Fruit fly (Drosophila melanogaster): Measurements from ENCODE around the gene CG33500.

Gene CG33500

DNA sequence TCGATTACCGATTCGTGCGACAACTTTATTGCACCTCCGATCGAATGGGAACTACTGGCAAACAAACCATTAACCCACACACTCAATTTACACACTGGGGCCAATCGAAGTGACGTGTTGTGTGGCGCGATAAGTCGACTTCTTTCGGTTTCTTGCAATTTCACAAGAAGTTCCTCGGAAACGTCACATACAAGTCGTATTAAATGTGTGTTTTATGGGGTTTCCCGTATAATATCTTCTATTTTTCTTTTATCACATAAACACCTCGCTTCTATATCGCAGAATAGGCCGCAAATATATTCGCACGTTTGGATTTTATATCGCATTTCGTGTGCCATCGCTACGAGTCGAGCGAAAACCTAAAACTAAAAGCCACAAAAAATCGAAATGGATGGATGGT lies 21.3 kb downstream of the CG33500 start:
- no peak for TF ChIP-seq fd96Ca (GFP tag; IDR thresholded peaks at IDR 0.05)
- no peak for TF ChIP-seq CG12605 (GFP tag; IDR thresholded peaks at IDR 0.05)
- TF ChIP-seq CG13204 (GFP tag; optimal IDR thresholded peaks at IDR 0.05): no peak

DNA sequence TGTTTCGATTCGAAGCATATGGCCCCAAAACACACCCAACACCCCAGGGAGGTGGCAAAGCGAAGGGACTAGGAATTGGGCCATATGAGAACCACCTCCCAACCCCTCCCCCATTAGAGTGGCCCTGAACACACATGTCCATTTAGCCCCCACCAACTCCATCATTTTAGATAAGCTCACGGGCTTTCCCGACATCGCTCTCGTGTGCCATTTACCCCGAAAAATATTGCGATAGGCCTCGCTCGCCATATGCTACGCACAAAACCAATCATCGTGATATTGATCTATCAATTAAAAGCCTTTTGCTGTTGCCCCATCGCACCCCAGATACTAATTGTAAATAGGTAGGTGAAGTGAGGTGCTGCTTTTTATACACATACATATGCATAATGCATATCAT lies 21.9 kb downstream of the CG33500 start:
- TF ChIP-seq CG13204 (GFP tag; optimal IDR thresholded peaks at IDR 0.05) (no peak), Pif1B (GFP tag; optimal IDR thresholded peaks at IDR 0.05) (no peak), Ets98B (GFP tag; IDR thresholded peaks at IDR 0.05) (no peak), CG14655 (GFP tag; optimal IDR thresholded peaks at IDR 0.05) (no peak)

DNA sequence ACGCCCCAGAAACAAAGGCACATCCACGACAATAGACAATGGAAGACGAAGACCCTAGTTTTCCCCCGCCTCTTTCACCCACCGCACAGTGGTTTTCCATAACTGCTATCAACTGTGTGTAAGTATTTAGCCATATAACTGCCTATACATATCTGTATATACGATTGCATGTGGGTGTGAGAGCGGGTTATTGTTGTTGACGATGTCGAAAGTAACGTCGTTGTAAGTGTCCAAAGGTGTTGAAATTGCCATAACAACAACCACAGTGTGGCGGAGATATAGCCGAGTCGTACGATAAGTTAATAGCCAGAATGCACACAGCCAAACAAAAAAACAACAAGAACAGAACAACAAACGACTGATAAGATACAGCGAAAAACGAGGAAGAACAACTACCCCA lies 22.9 kb downstream of the CG33500 start:
- no peak for TF ChIP-seq CG10348 (GFP tag; IDR thresholded peaks at IDR 0.05)
- no peak for TF ChIP-seq CG14655 (GFP tag; optimal IDR thresholded peaks at IDR 0.05)
- TF ChIP-seq CG17806 (tag; optimal IDR thresholded peaks at IDR 0.05): no peak
- no peak for TF ChIP-seq Pif1A (GFP tag; optimal IDR thresholded peaks at IDR 0.05)
- no peak for TF ChIP-seq CG34367 (tag; optimal IDR thresholded peaks at IDR 0.05)
- TF ChIP-seq CG8159 (tag; optimal IDR thresholded peaks at IDR 0.05): peak; percentile 11
- TF ChIP-seq CG4496 (GFP tag; IDR thresholded peaks at IDR 0.05): peak; percentile 48; the same call in 2 of the 3 replicates
- TF ChIP-seq CG8301 (tag; optimal IDR thresholded peaks at IDR 0.05): no peak
- TF ChIP-seq Ets98B (GFP tag; IDR thresholded peaks at IDR 0.05): 0 out of 2 replicates have a peak, but pooled peaks have one; percentile 8
- no peak for TF ChIP-seq EcR (GFP tag; optimal IDR thresholded peaks at IDR 0.05)
- TF ChIP-seq Snoo (tag; optimal IDR thresholded peaks at IDR 0.05): no peak
- TF ChIP-seq CG32121 (GFP tag; IDR thresholded peaks at IDR 0.05): no peak
- TF ChIP-seq fd96Ca (GFP tag; IDR thresholded peaks at IDR 0.05): peak; percentile 28; the same call in 1 of the 3 replicates
- TF ChIP-seq D1 (tag; optimal IDR thresholded peaks at IDR 0.05): no peak
- no peak for TF ChIP-seq CG9948 (tag; optimal IDR thresholded peaks at IDR 0.05)
- TF ChIP-seq CG15710 (tag; optimal IDR thresholded peaks at IDR 0.05): no peak

DNA sequence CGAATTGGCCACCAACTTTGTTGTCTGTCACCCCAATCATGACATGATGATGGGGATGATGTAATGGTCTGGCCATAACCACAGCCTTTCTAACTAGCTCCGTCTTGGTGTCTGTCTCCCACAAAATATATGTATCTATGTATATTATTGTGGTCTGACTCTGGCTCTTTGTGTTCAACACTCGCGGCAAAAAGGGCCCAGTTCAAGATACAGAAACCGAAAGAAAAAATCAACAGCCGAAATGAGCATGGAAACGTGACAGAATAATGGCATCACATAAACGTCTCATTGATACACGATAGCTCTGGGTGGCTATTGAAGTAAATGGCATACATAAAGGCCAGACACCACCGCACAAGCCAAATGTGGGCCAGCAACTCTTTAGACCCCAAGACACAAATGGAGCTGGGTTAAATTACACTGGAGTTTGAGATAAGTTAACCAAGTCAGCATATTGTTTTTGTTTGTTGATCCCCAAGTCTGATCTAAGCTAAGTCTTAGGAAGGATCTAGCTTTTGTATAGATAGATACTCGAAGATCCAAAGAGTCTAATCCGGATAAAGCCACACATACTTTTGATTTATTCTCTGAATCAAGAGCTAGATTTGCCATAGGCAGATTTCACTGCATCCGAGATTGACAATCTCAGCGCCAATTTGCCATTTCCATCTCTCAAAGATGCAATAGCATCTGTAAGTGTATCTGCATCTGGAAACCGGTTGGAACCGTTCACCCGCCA lies 23.7 kb downstream of the CG33500 start:
- peak; percentile 1 for TF ChIP-seq CG15710 (tag; optimal IDR thresholded peaks at IDR 0.05)
- TF ChIP-seq CG17806 (tag; optimal IDR thresholded peaks at IDR 0.05): peak; percentile 14
- peak; percentile 39 for TF ChIP-seq CG8301 (tag; optimal IDR thresholded peaks at IDR 0.05)
- TF ChIP-seq CG10348 (GFP tag; IDR thresholded peaks at IDR 0.05): no peak
- TF ChIP-seq CG13204 (GFP tag; optimal IDR thresholded peaks at IDR 0.05): no peak
- TF ChIP-seq CG32121 (GFP tag; IDR thresholded peaks at IDR 0.05): peak; percentile 34; the same call in 1 of the 2 replicates
- peak; percentile 6 for TF ChIP-seq CG8159 (tag; optimal IDR thresholded peaks at IDR 0.05)
- TF ChIP-seq CG14655 (GFP tag; optimal IDR thresholded peaks at IDR 0.05): peak; percentile 55
- TF ChIP-seq CG9948 (tag; optimal IDR thresholded peaks at IDR 0.05): no peak
- no peak for TF ChIP-seq CG34367 (tag; optimal IDR thresholded peaks at IDR 0.05)

DNA sequence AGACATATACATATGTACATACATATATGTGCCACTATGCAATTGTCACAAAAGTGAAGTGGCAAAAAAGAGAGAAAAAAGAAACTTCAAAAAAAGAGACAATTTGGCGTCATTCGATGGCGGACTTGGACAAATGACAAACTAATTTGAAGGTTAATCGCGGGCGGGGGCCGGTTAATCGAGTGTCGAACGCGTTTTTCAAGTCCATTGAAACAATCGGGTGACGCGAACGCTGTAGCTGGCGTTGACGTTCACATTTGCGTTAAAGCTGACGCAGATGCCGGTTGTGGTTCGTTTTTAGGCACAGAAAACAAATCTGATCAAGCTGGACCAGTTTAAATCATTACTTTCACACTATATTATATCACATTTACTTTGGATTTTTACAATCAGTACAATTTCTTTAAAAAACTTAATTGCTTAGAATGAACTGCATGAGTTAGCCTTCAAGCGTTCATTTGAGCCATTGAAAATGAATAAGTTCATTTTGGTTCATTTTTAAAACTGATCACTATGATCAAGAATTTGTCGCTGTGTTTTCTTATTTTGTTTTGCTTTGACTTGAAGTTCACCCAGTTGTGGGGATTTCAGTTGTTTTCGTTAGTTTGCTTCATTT lies 25.4 kb downstream of the CG33500 start:
- TF ChIP-seq CG17806 (tag; optimal IDR thresholded peaks at IDR 0.05) (peak; percentile 34), fd96Ca (GFP tag; IDR thresholded peaks at IDR 0.05) (no peak), CG15710 (tag; optimal IDR thresholded peaks at IDR 0.05) (peak; percentile 19), CG10348 (GFP tag; IDR thresholded peaks at IDR 0.05) (no peak), rn (GFP tag; IDR thresholded peaks at IDR 0.05) (no peak), CG8159 (tag; optimal IDR thresholded peaks at IDR 0.05) (peak; percentile 16), CG34367 (tag; optimal IDR thresholded peaks at IDR 0.05) (no peak), Pif1A (GFP tag; optimal IDR thresholded peaks at IDR 0.05) (peak; percentile 3), CG9948 (tag; optimal IDR thresholded peaks at IDR 0.05) (no peak), Snoo (tag; optimal IDR thresholded peaks at IDR 0.05) (peak; percentile 39), CG12605 (GFP tag; IDR thresholded peaks at IDR 0.05) (no peak), Pif1B (GFP tag; optimal IDR thresholded peaks at IDR 0.05) (no peak), gl (tag; optimal IDR thresholded peaks at IDR 0.05) (no peak), EcR (GFP tag; optimal IDR thresholded peaks at IDR 0.05) (no peak)

DNA sequence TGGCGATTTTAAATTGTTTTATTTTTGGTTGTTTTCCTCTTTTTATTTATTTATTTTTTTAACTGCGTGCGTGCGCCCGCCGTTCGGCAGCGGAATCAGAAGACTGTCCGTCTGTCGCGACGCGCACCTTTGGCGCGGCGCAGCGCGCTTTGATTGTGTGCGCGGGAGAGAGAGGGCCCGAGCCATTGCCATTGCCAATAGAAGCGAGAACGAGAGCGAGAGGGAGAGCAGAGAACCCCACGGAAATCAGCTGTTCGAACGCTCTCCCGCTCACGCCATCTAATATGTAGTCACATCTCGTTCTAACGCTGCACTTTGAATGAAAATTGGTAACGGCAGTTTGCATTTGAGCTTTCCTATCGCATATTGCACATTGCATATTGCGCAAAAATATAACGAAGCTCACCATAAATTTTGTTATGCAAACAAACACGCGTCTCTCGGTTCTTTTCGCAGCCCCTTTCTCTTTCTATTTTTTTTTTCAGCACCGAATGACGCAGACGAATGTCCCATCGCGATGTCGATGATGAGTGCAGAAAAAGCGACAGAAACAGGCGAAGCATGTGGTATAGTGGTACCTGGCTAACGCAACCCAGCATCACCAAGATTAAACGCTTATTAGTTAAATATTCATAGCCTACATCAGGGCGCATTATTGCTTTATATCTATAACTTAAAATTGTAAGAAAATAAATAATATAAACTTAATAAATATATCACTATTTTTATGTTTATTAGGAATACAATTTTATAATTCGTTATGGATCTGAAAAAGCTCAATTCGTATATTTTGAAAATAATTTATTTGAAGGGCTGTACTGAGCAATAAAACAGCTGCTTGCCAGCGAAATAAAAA lies 26.2 kb downstream of the CG33500 start:
- peak; percentile 56; the same call in 2 of the 3 replicates for TF ChIP-seq fd96Ca (GFP tag; IDR thresholded peaks at IDR 0.05)
- TF ChIP-seq Pif1B (GFP tag; optimal IDR thresholded peaks at IDR 0.05): no peak
- TF ChIP-seq CG17806 (tag; optimal IDR thresholded peaks at IDR 0.05): no peak
- no peak for TF ChIP-seq CG10348 (GFP tag; IDR thresholded peaks at IDR 0.05)
- TF ChIP-seq gl (tag; optimal IDR thresholded peaks at IDR 0.05): no peak
- no peak for TF ChIP-seq CG13204 (GFP tag; optimal IDR thresholded peaks at IDR 0.05)
- TF ChIP-seq CG34367 (tag; optimal IDR thresholded peaks at IDR 0.05): no peak
- TF ChIP-seq D1 (tag; optimal IDR thresholded peaks at IDR 0.05): no peak
- peak; percentile 53 for TF ChIP-seq CG12605 (GFP tag; IDR thresholded peaks at IDR 0.05)
- TF ChIP-seq CG32121 (GFP tag; IDR thresholded peaks at IDR 0.05): peak; percentile 39
- TF ChIP-seq Ets98B (GFP tag; IDR thresholded peaks at IDR 0.05): peak; percentile 52
- TF ChIP-seq CG8301 (tag; optimal IDR thresholded peaks at IDR 0.05): no peak
- no peak for TF ChIP-seq CG15710 (tag; optimal IDR thresholded peaks at IDR 0.05)
- no peak for TF ChIP-seq CG8159 (tag; optimal IDR thresholded peaks at IDR 0.05)
- no peak for TF ChIP-seq Pif1A (GFP tag; optimal IDR thresholded peaks at IDR 0.05)
- peak; percentile 8 for TF ChIP-seq Snoo (tag; optimal IDR thresholded peaks at IDR 0.05)
- peak; percentile 65 for TF ChIP-seq CG4496 (GFP tag; IDR thresholded peaks at IDR 0.05)
- no peak for TF ChIP-seq CG9948 (tag; optimal IDR thresholded peaks at IDR 0.05)
- TF ChIP-seq CG14655 (GFP tag; optimal IDR thresholded peaks at IDR 0.05): peak; percentile 29
